Worm (Caenorhabditis elegans) whole organism, midembryonic: ENCODE measurements around the gene bir-1.

ENCODE experiments used
- T22C8.4 ChIP-seq: fragments of 200-800 bp; sonication (Bioruptor generic); IDR thresholded peaks from 2 replicates; pipeline ENCODE4 v1.3.6; 2022; ENCODE audit warnings: missing genetic modification characterization, missing compliant biosample characterization
- cog-1 ChIP-seq: sonication (generic microtip); optimal IDR thresholded peaks from 2 replicates; lab custom pipeline; 2016; ENCODE audit warnings: missing genetic modification characterization, missing compliant biosample characterization
- flt-1 ChIP-seq: fragments of 200-800 bp; sonication (Bioruptor generic); IDR thresholded peaks from 2 replicates; pipeline ENCODE4 v1.3.6; 2022; ENCODE audit warnings: missing genetic modification characterization, missing compliant biosample characterization
- klf-2 ChIP-seq: fragments of 200-800 bp; sonication (Bioruptor generic); conservative IDR thresholded peaks from 2 replicates; pipeline ENCODE4 v1.3.6; 2022; ENCODE audit warnings: missing genetic modification reagents, missing genetic modification characterization, missing compliant biosample characterization
- med-1 ChIP-seq: sonication (generic microtip); optimal IDR thresholded peaks from 2 replicates; lab custom pipeline; 2017; ENCODE audit warnings: missing genetic modification characterization, mild to moderate bottlenecking, missing compliant biosample characterization, antibody characterized with exemption, missing genetic modification reagents; ENCODE audit not compliant: insufficient read depth
- ref-1 ChIP-seq: fragments of 200-800 bp; sonication (Bioruptor generic); conservative IDR thresholded peaks from 2 replicates; pipeline ENCODE4 v1.3.6; 2022; ENCODE audit warnings: missing genetic modification reagents, missing genetic modification characterization, missing compliant biosample characterization
- ztf-29 ChIP-seq: fragments of 200-800 bp; sonication (Bioruptor generic); IDR thresholded peaks from 2 replicates; pipeline ENCODE4 v1.3.6; 2022; ENCODE audit warnings: missing genetic modification reagents, missing genetic modification characterization, missing compliant biosample characterization

DNA sequence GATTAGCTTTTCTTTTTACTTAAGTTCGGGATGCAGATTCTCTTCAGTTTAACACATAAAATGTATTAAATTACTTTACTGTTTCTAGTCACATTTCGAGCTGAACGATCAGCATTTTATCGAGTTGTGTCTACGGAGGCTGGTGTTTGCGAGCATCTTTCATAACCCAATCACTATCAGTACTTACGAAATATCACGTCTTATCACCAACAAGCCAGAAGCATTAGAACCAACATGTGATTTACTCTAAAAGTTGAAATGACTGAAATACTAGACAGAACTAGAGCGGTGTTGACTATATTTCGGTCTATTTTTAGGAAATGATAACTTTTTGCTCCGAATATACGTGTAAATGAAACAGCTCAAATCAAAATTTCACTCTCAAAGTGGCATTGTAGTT lies 4.2 kb downstream of the bir-1 start:
- TF ChIP-seq ztf-29 (GFP tag; lab: Robert Waterston, UW) (no peak), T22C8.4 (no peak), cog-1 (no peak), med-1 (GFP tag; lab: Kevin White, UChicago) (no peak), flt-1 (GFP tag; lab: Robert Waterston, UW) (no peak), ref-1 (GFP tag; lab: Robert Waterston, UW) (no peak), klf-2 (GFP tag; lab: Robert Waterston, UW) (no peak)
